Worm (Caenorhabditis elegans) whole organism, L4/young adult: ENCODE results near the gene srh-1.
"Not testable (repeated sequence)": the region's sequence is repeated elsewhere in the genome, so short reads cannot be mapped to it uniquely, and the experiment has no call there.

ENCODE experiments used
- W03F9.2 ChIP-seq: fragments of 150-350 bp; optimal IDR thresholded peaks from 2 replicates; lab custom pipeline; 2014; ENCODE audit warnings: missing biosample characterization, missing genetic modification characterization
- dao-5 ChIP-seq: sonication (generic microtip); optimal IDR thresholded peaks from 2 replicates; lab custom pipeline; 2016; ENCODE audit warnings: missing genotype, missing genetic modification characterization, moderate library complexity, missing compliant biosample characterization
- him-1 ChIP-seq: sonication (generic microtip); optimal IDR thresholded peaks from 2 replicates; lab custom pipeline; 2016; ENCODE audit warnings: missing genotype, missing genetic modification reagents, missing genetic modification characterization, missing compliant biosample characterization

srh-1 gene

DNA sequence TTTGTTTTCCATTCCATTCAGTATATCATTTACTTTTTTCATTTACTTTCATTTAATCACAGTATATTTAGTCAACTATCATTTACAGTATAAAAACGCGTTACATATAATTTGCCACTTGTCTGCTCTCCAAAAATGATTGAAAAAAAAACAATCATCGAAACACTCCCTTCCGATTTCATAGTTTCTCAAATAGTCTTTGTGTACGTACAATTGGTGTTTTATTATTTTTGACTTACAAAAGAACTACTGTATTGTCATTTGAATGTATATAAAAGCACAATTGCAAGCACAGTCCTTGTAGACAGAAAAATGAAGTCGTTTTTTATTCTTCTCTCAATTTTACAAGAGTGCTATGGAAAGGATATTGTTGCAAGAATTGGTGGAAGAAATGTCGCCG is 11.3 kb upstream of the srh-1 start, which contains the start of gene nas-22:
nas-22 (plus strand) TSS at position 301 of the 400 bp plus-strand sequence.
- TF ChIP-seq dao-5 = no peak
- no peak for TF ChIP-seq W03F9.2 (tag; lab: Kevin White, UChicago)

- not testable (repeated sequence) for TF ChIP-seq W03F9.2 (tag; lab: Kevin White, UChicago); him-1 (tag; lab: Kevin White, UChicago); dao-5
Observed at ce11 chrV:11475638-11476037, 10.0 kb upstream of the srh-1 start, which contains the start of gene T11F9.7. T11F9.7 (plus strand) TSS chrV:11475938.

ce11 chrV:11479406-11479805 is 6.3 kb upstream of the srh-1 start, which contains the start of gene T11F9.22:
T11F9.22 (plus strand) TSS chrV:11479706.
- no peak for TF ChIP-seq him-1 (tag; lab: Kevin White, UChicago)
- TF ChIP-seq dao-5 = no peak
- TF ChIP-seq W03F9.2 (tag; lab: Kevin White, UChicago) = no peak

- not testable (repeated sequence) for TF ChIP-seq him-1 (tag; lab: Kevin White, UChicago); dao-5; W03F9.2 (tag; lab: Kevin White, UChicago)
Observed at ce11 chrV:11480734-11481133, 4.9 kb upstream of the srh-1 start, which contains the start of gene T11F9.14. T11F9.14 (minus strand) TSS chrV:11480834.

- TF ChIP-seq him-1 (tag; lab: Kevin White, UChicago); dao-5; W03F9.2 (tag; lab: Kevin White, UChicago): not testable (repeated sequence)
Observed at ce11 chrV:11483580-11484092, 2.0 kb upstream of the srh-1 start, which contains the start of gene col-157. col-157 (plus strand) TSS chrV:11484042.

- no peak for TF ChIP-seq W03F9.2 (tag; lab: Kevin White, UChicago)
- no peak for TF ChIP-seq him-1 (tag; lab: Kevin White, UChicago)
- no peak for TF ChIP-seq dao-5
Observed at ce11 chrV:11484404-11484803, 1.3 kb upstream of the srh-1 start.

- no peak for TF ChIP-seq dao-5
- TF ChIP-seq W03F9.2 (tag; lab: Kevin White, UChicago) = no peak
- no peak for TF ChIP-seq him-1 (tag; lab: Kevin White, UChicago)
Observed at ce11 chrV:11486680-11487079, 1.0 kb downstream of the srh-1 start, which contains the start of gene T11F9.10. T11F9.10 (plus strand) TSS chrV:11486980.

- no peak for TF ChIP-seq him-1 (tag; lab: Kevin White, UChicago)
- TF ChIP-seq W03F9.2 (tag; lab: Kevin White, UChicago) = no peak
- TF ChIP-seq dao-5 = no peak
Observed at ce11 chrV:11488288-11488687, 2.6 kb downstream of the srh-1 start.

- no peak for TF ChIP-seq him-1 (tag; lab: Kevin White, UChicago)
- no peak for TF ChIP-seq W03F9.2 (tag; lab: Kevin White, UChicago)
- TF ChIP-seq dao-5 = no peak
Observed at ce11 chrV:11490382-11490781, 4.7 kb downstream of the srh-1 start, which contains the start of gene dhs-19. dhs-19 (minus strand) TSS chrV:11490482.

DNA sequence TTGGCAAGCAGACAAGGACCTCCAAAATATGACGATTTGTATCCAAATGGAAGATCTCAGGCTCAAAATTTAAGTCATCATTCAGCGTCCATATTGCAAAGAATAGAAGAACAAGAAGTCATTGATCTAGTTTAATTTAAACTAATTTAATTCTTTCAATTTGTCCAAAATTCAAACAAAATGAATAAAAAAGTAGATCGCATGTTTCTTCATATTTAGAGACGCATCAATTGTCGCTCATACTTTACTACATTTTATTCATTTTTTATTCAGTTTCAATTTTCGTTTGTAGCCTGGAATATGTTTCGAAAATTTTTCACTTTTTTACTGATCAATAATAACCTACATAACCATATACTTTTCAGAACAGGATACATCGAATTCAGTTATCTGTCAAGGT is 6.8 kb downstream of the srh-1 start, which contains the start of gene T11F9.21:
T11F9.21 (plus strand) TSS at position 301 of the 400 bp plus-strand sequence.
- no peak for TF ChIP-seq dao-5
- TF ChIP-seq him-1 (tag; lab: Kevin White, UChicago) = no peak
- TF ChIP-seq W03F9.2 (tag; lab: Kevin White, UChicago) = no peak

ce11 chrV:11496283-11496682 is 10.6 kb downstream of the srh-1 start, which contains the start of gene htrl-1:
htrl-1 (minus strand) TSS chrV:11496383.
- no peak for TF ChIP-seq W03F9.2 (tag; lab: Kevin White, UChicago)

DNA sequence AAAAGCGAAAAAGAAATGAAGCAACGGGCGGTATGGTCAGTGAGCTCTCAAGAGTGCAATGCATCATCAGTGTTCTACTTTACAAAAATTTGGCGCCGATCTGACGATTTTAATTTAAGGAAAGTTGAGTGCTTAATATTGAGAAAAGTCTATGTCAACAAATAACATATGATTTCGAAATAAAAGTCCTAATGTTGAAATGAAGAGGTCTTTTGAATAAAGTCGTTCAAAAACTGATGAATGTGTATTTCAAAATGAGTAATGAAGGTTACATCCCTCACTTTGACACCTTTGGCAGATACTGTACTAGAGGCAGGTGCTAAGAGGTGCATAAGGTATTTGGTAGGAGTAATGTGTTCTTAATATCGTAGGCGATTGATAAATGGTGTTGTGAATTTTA is 11.8 kb downstream of the srh-1 start:
- no peak for TF ChIP-seq dao-5
- no peak for TF ChIP-seq W03F9.2 (tag; lab: Kevin White, UChicago)
- TF ChIP-seq him-1 (tag; lab: Kevin White, UChicago) = no peak

ce11 chrV:11499786-11500185 is 14.1 kb downstream of the srh-1 start:
- no peak for TF ChIP-seq him-1 (tag; lab: Kevin White, UChicago)
- no peak for TF ChIP-seq W03F9.2 (tag; lab: Kevin White, UChicago)
- TF ChIP-seq dao-5 = no peak

DNA sequence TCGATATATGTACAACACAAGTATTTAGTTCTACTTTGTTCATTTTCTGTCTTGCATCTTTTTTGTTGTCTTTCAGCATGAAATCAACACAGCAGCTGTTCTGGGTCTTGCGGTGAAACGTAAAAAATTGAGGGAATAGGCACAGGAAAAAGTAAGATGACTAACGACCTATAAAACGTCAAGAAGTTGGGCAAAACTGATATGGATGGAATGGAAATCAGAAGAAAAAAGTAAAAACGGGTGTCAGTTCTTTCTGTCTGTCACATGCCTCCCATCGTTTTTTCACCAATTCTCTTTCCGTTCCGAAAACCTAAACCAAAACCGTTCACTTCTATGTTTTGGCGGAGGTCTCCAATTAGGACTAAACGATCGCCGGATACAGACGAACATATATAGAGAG is 15.3 kb downstream of the srh-1 start:
- TF ChIP-seq dao-5 (no peak), him-1 (tag; lab: Kevin White, UChicago) (no peak), W03F9.2 (tag; lab: Kevin White, UChicago) (no peak)
